Worm (Caenorhabditis elegans): Measurements from ENCODE around the gene rpl-12.

rpl-12 gene

DNA sequence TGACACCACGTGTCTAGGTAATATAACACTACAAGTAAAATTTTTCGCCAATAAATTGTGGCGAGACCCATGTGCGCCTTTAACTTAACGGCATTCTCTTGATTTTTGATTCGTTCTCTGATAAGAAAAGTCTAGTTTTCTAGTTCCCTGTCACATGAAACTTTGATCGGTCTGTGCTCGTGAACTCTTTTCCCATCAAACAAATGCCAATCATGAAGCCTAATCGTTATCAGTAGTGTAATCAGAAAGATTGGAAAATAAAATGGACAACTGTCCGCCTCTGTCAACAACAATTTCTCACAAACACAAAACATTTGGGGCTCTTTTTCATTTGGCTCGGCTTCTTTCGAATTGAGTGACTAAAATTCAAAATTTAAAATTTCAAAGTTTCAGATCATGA, 13.4 kb upstream of the rpl-12 start, which contains the start of gene ttr-45 (continued):
- TF ChIP-seq mel-28 (tag; optimal IDR thresholded peaks at IDR 0.05; ENCODE audit: borderline replicate concordance) (no peak), fkh-3 (tag; optimal IDR thresholded peaks at IDR 0.05) (no peak), madf-8 (GFP tag; conservative IDR thresholded peaks at IDR 0.05) (no peak), attf-3 (GFP tag; conservative IDR thresholded peaks at IDR 0.05) (no peak), zim-3 (tag; optimal IDR thresholded peaks at IDR 0.05) (no peak), hlh-26 (GFP tag; conservative IDR thresholded peaks at IDR 0.05) (no peak), nhr-120 (GFP tag; IDR thresholded peaks at IDR 0.05) (no peak), ceh-27 (GFP tag; optimal IDR thresholded peaks at IDR 0.05) (no peak), ztf-18 (tag; optimal IDR thresholded peaks at IDR 0.05) (no peak), dox-1 (GFP tag; IDR thresholded peaks at IDR 0.05) (0 out of 2 replicates have a peak, but pooled peaks have one; percentile 25), ets-4 (GFP tag; optimal IDR thresholded peaks at IDR 0.05) (peak; percentile 19), nhr-27 (tag; optimal IDR thresholded peaks at IDR 0.05) (no peak), Y53F4B.3 (GFP tag; IDR thresholded peaks at IDR 0.05) (no peak), tbp1 (GFP tag; optimal IDR thresholded peaks at IDR 0.05) (peak; percentile 27), lag-1 (GFP tag; IDR thresholded peaks at IDR 0.05) (no peak), B0019.2 (GFP tag; conservative IDR thresholded peaks at IDR 0.05) (no peak), T07F8.4 (tag; optimal IDR thresholded peaks at IDR 0.05) (no peak), hmg-1.2 (GFP tag; IDR thresholded peaks at IDR 0.05) (no peak), snpc-1.3 (tag; optimal IDR thresholded peaks at IDR 0.05; ENCODE audit: insufficient read depth) (no peak), zfh-2 (GFP tag; conservative IDR thresholded peaks at IDR 0.05) (no peak), repo-1 (tag; optimal IDR thresholded peaks at IDR 0.05) (no peak), ZK185.1 (tag; optimal IDR thresholded peaks at IDR 0.05; ENCODE audit: poor library complexity, severe bottlenecking) (no peak), tlf-1 (GFP tag; optimal IDR thresholded peaks at IDR 0.05) (peak; percentile 52), lsy-27 (tag; optimal IDR thresholded peaks at IDR 0.05; ENCODE audit: borderline replicate concordance, insufficient read depth) (no peak), let-607 (tag; optimal IDR thresholded peaks at IDR 0.05) (peak; percentile 28 to 58), aptf-2 (GFP tag; conservative IDR thresholded peaks at IDR 0.05) (no peak), ztf-25 (GFP tag; IDR thresholded peaks at IDR 0.05) (no peak), ceh-79 (tag; optimal IDR thresholded peaks at IDR 0.05) (no peak), B0336.3 (GFP tag; IDR thresholded peaks at IDR 0.05) (no peak), K12H6.12 (tag; optimal IDR thresholded peaks at IDR 0.05) (no peak), D2030.7 (GFP tag; IDR thresholded peaks at IDR 0.05) (no peak), F10E7.11 (tag; optimal IDR thresholded peaks at IDR 0.05) (no peak), snpc-4 (GFP tag; optimal IDR thresholded peaks at IDR 0.05) (no peak), snpc-4 (tag; optimal IDR thresholded peaks at IDR 0.05) (no peak), hsf-1 (GFP tag; IDR thresholded peaks at IDR 0.05) (no peak), F22D6.2 (tag; optimal IDR thresholded peaks at IDR 0.05) (no peak), madf-3 (GFP tag; IDR thresholded peaks at IDR 0.05) (no peak), nfya-2 (GFP tag; IDR thresholded peaks at IDR 0.05) (no peak), B0261.1 (tag; optimal IDR thresholded peaks at IDR 0.05) (no peak), akir-1 (GFP tag; optimal IDR thresholded peaks at IDR 0.05) (no peak), nhr-90 (tag; optimal IDR thresholded peaks at IDR 0.05) (peak; percentile 5), F55B11.4 (tag; optimal IDR thresholded peaks at IDR 0.05; ENCODE audit: borderline replicate concordance, insufficient read depth) (no peak), lin-35 (GFP tag; optimal IDR thresholded peaks at IDR 0.05) (no peak), F37B4.10 (GFP tag; IDR thresholded peaks at IDR 0.05) (no peak), nfyb-1 (GFP tag; IDR thresholded peaks at IDR 0.05) (no peak), cebp-1 (GFP tag; IDR thresholded peaks at IDR 0.05) (no peak), cebp-1 (tag; optimal IDR thresholded peaks at IDR 0.05) (peak; percentile 53), hlh-12 (tag; optimal IDR thresholded peaks at IDR 0.05) (no peak)
